Fruit fly (Drosophila melanogaster) whole organism, embryonic: ENCODE measurements around the gene ZnT63C.

Experiments
- Abd-B ChIP-seq: fragments of 200-800 bp; sonication (Bioruptor generic); optimal IDR thresholded peaks from 2 replicates; lab custom pipeline; 2018; ENCODE audit warnings: missing biosample characterization, mild to moderate bottlenecking, missing genetic modification characterization, moderate library complexity
- Ada2b ChIP-seq: fragments of 200-800 bp; sonication (Bioruptor generic); IDR thresholded peaks from 2 replicates; pipeline ENCODE4 v1.3.6; 2022; ENCODE audit warnings: missing biosample characterization, missing genetic modification characterization
- Antp ChIP-seq: fragments of 200-800 bp; sonication (Bioruptor generic); optimal IDR thresholded peaks from 3 replicates; lab custom pipeline; 2016; ENCODE audit warnings: missing biosample characterization, missing genetic modification characterization
- CG11093 ChIP-seq: fragments of 200-800 bp; sonication (Bioruptor generic); IDR thresholded peaks from 3 replicates; pipeline ENCODE4 v1.3.6; 2022; ENCODE audit warnings: missing biosample characterization, missing genetic modification characterization
- CG11696 ChIP-seq: fragments of 200-800 bp; sonication (Bioruptor generic); IDR thresholded peaks from 2 replicates; pipeline ENCODE4 v1.3.6; 2022; ENCODE audit warnings: missing biosample characterization, missing genetic modification characterization
- CG12769 ChIP-seq: fragments of 200-800 bp; sonication (Bioruptor generic); optimal IDR thresholded peaks from 2 replicates; lab custom pipeline; 2019; ENCODE audit warnings: missing biosample characterization, mild to moderate bottlenecking, missing genetic modification characterization, moderate library complexity
- CG12942 ChIP-seq: fragments of 200-800 bp; sonication (Bioruptor generic); optimal IDR thresholded peaks from 3 replicates; lab custom pipeline; 2016; ENCODE audit warnings: missing biosample characterization, missing genetic modification characterization
- CG13624 ChIP-seq: fragments of 200-800 bp; sonication (Bioruptor generic); optimal IDR thresholded peaks from 2 replicates; lab custom pipeline; 2016; ENCODE audit warnings: missing biosample characterization, missing genetic modification characterization
- CG14860 ChIP-seq: fragments of 200-800 bp; sonication (Bioruptor generic); IDR thresholded peaks from 3 replicates; pipeline ENCODE4 v1.3.6; 2022; ENCODE audit warnings: missing biosample characterization, missing genetic modification characterization; ENCODE audit not compliant: partially characterized antibody
- CG18011 ChIP-seq: fragments of 200-800 bp; sonication (Bioruptor generic); optimal IDR thresholded peaks from 2 replicates; lab custom pipeline; 2017; ENCODE audit warnings: missing biosample characterization, missing genetic modification characterization, mild to moderate bottlenecking, moderate library complexity, missing genotype
- CG31441 ChIP-seq: fragments of 200-800 bp; sonication (Bioruptor generic); IDR thresholded peaks from 2 replicates; pipeline ENCODE4 v1.3.6; 2022; ENCODE audit warnings: missing biosample characterization, missing genetic modification characterization
- CG3281 ChIP-seq: fragments of 200-800 bp; sonication (Bioruptor generic); optimal IDR thresholded peaks from 3 replicates; lab custom pipeline; 2017; ENCODE audit warnings: missing biosample characterization, mild to moderate bottlenecking, missing genetic modification characterization
- CG34422 ChIP-seq: fragments of 200-800 bp; sonication (Bioruptor generic); IDR thresholded peaks from 3 replicates; pipeline ENCODE4 v1.3.6; 2022; ENCODE audit warnings: missing biosample characterization, missing genetic modification characterization
- CG3847 ChIP-seq: fragments of 200-800 bp; sonication (Bioruptor generic); IDR thresholded peaks from 2 replicates; pipeline ENCODE4 v1.3.6; 2022; ENCODE audit warnings: missing biosample characterization, missing genetic modification characterization
- CG4282 ChIP-seq: fragments of 200-800 bp; sonication (Bioruptor generic); optimal IDR thresholded peaks from 2 replicates; lab custom pipeline; 2016; ENCODE audit warnings: missing biosample characterization, missing genetic modification characterization
- CG5953 ChIP-seq: fragments of 200-800 bp; sonication (Bioruptor generic); IDR thresholded peaks from 2 replicates; pipeline ENCODE4 v1.3.6; 2022; ENCODE audit warnings: missing biosample characterization, missing genetic modification characterization
- CG6791 ChIP-seq: fragments of 200-800 bp; sonication (Bioruptor generic); IDR thresholded peaks from 3 replicates; pipeline ENCODE4 v1.3.6; 2022; ENCODE audit warnings: missing biosample characterization, missing genetic modification characterization; ENCODE audit not compliant: partially characterized antibody
- CG7357 ChIP-seq: fragments of 200-800 bp; sonication (Bioruptor generic); IDR thresholded peaks from 3 replicates; pipeline ENCODE4 v1.3.6; 2022; ENCODE audit warnings: missing biosample characterization, missing genetic modification characterization
- CG7556 ChIP-seq: fragments of 200-800 bp; sonication (Bioruptor generic); optimal IDR thresholded peaks from 2 replicates; lab custom pipeline; 2017; ENCODE audit warnings: missing biosample characterization, mild to moderate bottlenecking, missing genetic modification characterization
- CG8281 ChIP-seq: fragments of 200-800 bp; sonication (Bioruptor generic); optimal IDR thresholded peaks from 2 replicates; lab custom pipeline; 2018; ENCODE audit warnings: missing biosample characterization, mild to moderate bottlenecking, missing genetic modification characterization, moderate library complexity
- Chrac-16 ChIP-seq: fragments of 200-800 bp; sonication (Bioruptor generic); optimal IDR thresholded peaks from 3 replicates; lab custom pipeline; 2016; ENCODE audit warnings: missing biosample characterization, missing genetic modification characterization
- CrebB ChIP-seq: fragments of 200-800 bp; sonication (Bioruptor generic); optimal IDR thresholded peaks from 3 replicates; lab custom pipeline; 2018; ENCODE audit warnings: missing biosample characterization, mild to moderate bottlenecking, missing genetic modification characterization
- D19A ChIP-seq: fragments of 200-800 bp; optimal IDR thresholded peaks from 3 replicates; lab custom pipeline; 2019; ENCODE audit warnings: missing biosample characterization, mild to moderate bottlenecking, missing genetic modification characterization, moderate library complexity
- Dll ChIP-seq: fragments of 200-800 bp; sonication (Bioruptor generic); IDR thresholded peaks from 4 replicates; pipeline ENCODE4 v1.3.6; 2022; ENCODE audit warnings: missing biosample characterization, missing genetic modification characterization; ENCODE audit not compliant: partially characterized antibody
- Doc2 ChIP-seq: fragments of 200-800 bp; sonication (Bioruptor generic); IDR thresholded peaks from 2 replicates; pipeline ENCODE4 v1.3.6; 2022; ENCODE audit warnings: missing biosample characterization, missing genetic modification characterization
- HLHmδ ChIP-seq: fragments of 200-800 bp; sonication (Bioruptor generic); optimal IDR thresholded peaks from 2 replicates; lab custom pipeline; 2018; ENCODE audit warnings: missing biosample characterization, mild to moderate bottlenecking, missing genetic modification characterization, moderate library complexity
- Hr3 ChIP-seq: fragments of 200-800 bp; sonication (Bioruptor generic); optimal IDR thresholded peaks from 3 replicates; lab custom pipeline; 2016; ENCODE audit warnings: missing biosample characterization, missing genetic modification characterization
- Hr78 ChIP-seq, 2 experiments: fragments of 200-800 bp in 1 of 2; fragments of >200 bp in 1 of 2; sonication (Bioruptor generic) in 1 of 2; optimal IDR thresholded peaks; 2 replicates each; lab custom pipeline; 2017 to 2019; ENCODE audit warnings: missing biosample characterization in 2 of 2, missing genetic modification characterization in 2 of 2, mild to moderate bottlenecking in 1 of 2, moderate library complexity in 1 of 2
- Hsf ChIP-seq: fragments of 200-800 bp; sonication (Bioruptor generic); optimal IDR thresholded peaks from 3 replicates; lab custom pipeline; 2016; ENCODE audit warnings: missing biosample characterization, missing genetic modification characterization
- Mes4 ChIP-seq: fragments of 200-800 bp; sonication (Bioruptor generic); optimal IDR thresholded peaks from 2 replicates; lab custom pipeline; 2016; ENCODE audit warnings: missing biosample characterization, missing genetic modification characterization
- Oaz ChIP-seq: fragments of 200-800 bp; sonication (Bioruptor generic); IDR thresholded peaks from 2 replicates; pipeline ENCODE4 v1.3.6; 2022; ENCODE audit warnings: missing biosample characterization, missing genetic modification characterization
- Ptx1 ChIP-seq: fragments of 200-800 bp; sonication (Bioruptor generic); IDR thresholded peaks from 2 replicates; pipeline ENCODE4 v1.3.6; 2022; ENCODE audit warnings: missing biosample characterization, missing genetic modification characterization
- TFAM ChIP-seq: fragments of 200-800 bp; sonication (Bioruptor generic); optimal IDR thresholded peaks from 2 replicates; lab custom pipeline; 2017; ENCODE audit warnings: missing biosample characterization, missing genetic modification characterization, inconsistent platforms
- ab ChIP-seq: fragments of 200-800 bp; sonication (Bioruptor generic); optimal IDR thresholded peaks from 2 replicates; lab custom pipeline; 2016; ENCODE audit warnings: missing biosample characterization, missing genetic modification characterization
- az2 ChIP-seq: fragments of 200-800 bp; sonication (Bioruptor generic); optimal IDR thresholded peaks from 3 replicates; lab custom pipeline; 2016; ENCODE audit warnings: missing biosample characterization, missing genetic modification characterization
- chinmo ChIP-seq: fragments of 200-800 bp; sonication (Bioruptor generic); IDR thresholded peaks from 4 replicates; pipeline ENCODE4 v1.3.6; 2022; ENCODE audit warnings: missing biosample characterization, missing genetic modification characterization; ENCODE audit not compliant: partially characterized antibody
- nerfin-1 ChIP-seq: fragments of 200-800 bp; sonication (Bioruptor generic); optimal IDR thresholded peaks from 3 replicates; lab custom pipeline; 2019; ENCODE audit warnings: missing biosample characterization, mild to moderate bottlenecking, missing genetic modification characterization, moderate library complexity
- nom ChIP-seq: fragments of 200-800 bp; sonication (Bioruptor generic); optimal IDR thresholded peaks from 2 replicates; lab custom pipeline; 2017; ENCODE audit warnings: missing biosample characterization, missing genetic modification characterization, mild to moderate bottlenecking, moderate library complexity, missing genetic modification reagents
- phol ChIP-seq: fragments of 200-800 bp; sonication (Bioruptor generic); optimal IDR thresholded peaks from 3 replicates; lab custom pipeline; 2018; ENCODE audit warnings: missing biosample characterization, mild to moderate bottlenecking, missing genetic modification characterization, moderate library complexity
- row ChIP-seq: fragments of 200-800 bp; sonication (Bioruptor generic); IDR thresholded peaks from 3 replicates; pipeline ENCODE4 v1.3.6; 2022; ENCODE audit warnings: missing biosample characterization, missing genetic modification characterization
- salm ChIP-seq: fragments of 200-800 bp; sonication (Bioruptor generic); optimal IDR thresholded peaks from 2 replicates; lab custom pipeline; 2018; ENCODE audit warnings: missing biosample characterization, mild to moderate bottlenecking, missing genetic modification characterization
- sens ChIP-seq: fragments of 200-800 bp; sonication (Bioruptor generic); peaks from one replicate; lab custom pipeline; 2016; ENCODE audit warnings: missing biosample characterization, missing genetic modification characterization
- seq ChIP-seq: fragments of 200-800 bp; sonication (Bioruptor generic); IDR thresholded peaks from 2 replicates; pipeline ENCODE4 v1.3.6; 2022; ENCODE audit warnings: missing biosample characterization, missing genetic modification characterization
- sob ChIP-seq: fragments of 200-800 bp; sonication (Bioruptor generic); IDR thresholded peaks from 2 replicates; pipeline ENCODE4 v1.3.6; 2022; ENCODE audit warnings: missing biosample characterization, missing genetic modification characterization
- ssp ChIP-seq: fragments of 200-800 bp; sonication (Bioruptor generic); IDR thresholded peaks from 2 replicates; pipeline ENCODE4 v1.3.6; 2022; ENCODE audit warnings: missing biosample characterization, missing genetic modification characterization
- sug ChIP-seq: fragments of 200-800 bp; optimal IDR thresholded peaks from 2 replicates; lab custom pipeline; 2019; ENCODE audit warnings: missing biosample characterization, mild to moderate bottlenecking, missing genetic modification characterization, moderate library complexity
- tna ChIP-seq: fragments of 200-800 bp; sonication (Bioruptor generic); IDR thresholded peaks from 2 replicates; pipeline ENCODE4 v1.3.6; 2022; ENCODE audit warnings: missing biosample characterization, missing genetic modification characterization; ENCODE audit not compliant: partially characterized antibody
- trem ChIP-seq: fragments of 200-800 bp; optimal IDR thresholded peaks from 3 replicates; lab custom pipeline; 2019; ENCODE audit warnings: missing biosample characterization, mild to moderate bottlenecking, missing genetic modification characterization, moderate library complexity
- twi ChIP-seq: fragments of 200-800 bp; optimal IDR thresholded peaks from 2 replicates; lab custom pipeline; 2019; ENCODE audit warnings: missing biosample characterization, mild to moderate bottlenecking, missing genetic modification characterization, moderate library complexity
- zen ChIP-seq: fragments of 200-800 bp; sonication (Bioruptor generic); optimal IDR thresholded peaks from 3 replicates; lab custom pipeline; 2018; ENCODE audit warnings: missing biosample characterization, mild to moderate bottlenecking, missing genetic modification characterization, moderate library complexity

The ZnT63C gene

DNA sequence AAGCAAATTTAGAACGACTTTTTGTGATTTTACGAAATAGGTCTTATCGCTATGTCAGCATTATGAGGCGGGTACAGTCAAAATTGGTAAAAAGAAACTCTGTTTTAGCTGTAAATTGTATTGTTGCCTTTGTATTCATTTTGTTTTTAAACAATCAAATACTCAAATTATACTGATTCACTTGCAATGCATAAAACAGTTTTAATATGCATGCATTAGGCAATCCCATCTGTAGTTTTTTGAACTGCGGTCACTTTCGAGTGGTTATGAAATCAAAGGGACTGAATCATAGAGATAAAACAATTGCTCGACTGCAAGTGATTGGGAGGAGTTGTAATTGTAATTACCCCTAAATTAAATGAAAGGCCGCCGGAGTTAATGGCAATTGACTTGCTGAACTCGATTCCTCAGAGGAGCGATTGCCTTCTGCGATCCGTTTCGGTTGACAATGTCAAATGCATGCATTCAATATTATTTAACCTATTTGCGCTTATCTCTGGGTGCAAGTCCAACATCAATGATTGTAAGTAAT lies 36.3 kb downstream of the ZnT63C start (continued):
- TF ChIP-seq D19A (tag; lab: Kevin White, UChicago) (no peak), Dll (GFP tag; lab: Robert Waterston, UW) (no peak), CG11696 (GFP tag; lab: Robert Waterston, UW) (no peak), trem (tag; lab: Kevin White, UChicago) (no peak), chinmo (GFP tag; lab: Robert Waterston, UW) (0 out of 4 replicates have a peak, but pooled peaks have one; percentile 17), twi (tag; lab: Kevin White, UChicago) (no peak), Chrac-16 (no peak), az2 (GFP tag; lab: Kevin White, UChicago) (no peak), Oaz (GFP tag; lab: Robert Waterston, UW) (no peak), sob (no peak), Mes4 (GFP tag; lab: Kevin White, UChicago) (no peak), tna (GFP tag; lab: Robert Waterston, UW) (no peak), zen (tag; lab: Kevin White, UChicago) (no peak), CG18011 (no peak), ab (GFP tag; lab: Kevin White, UChicago) (no peak), Abd-B (no peak), CG6791 (GFP tag; lab: Robert Waterston, UW) (no peak), CG14860 (GFP tag; lab: Robert Waterston, UW) (no peak), CG3847 (GFP tag; lab: Robert Waterston, UW) (no peak), CG13624 (no peak), Ada2b (no peak), Antp (GFP tag; lab: Kevin White, UChicago) (no peak), phol (tag; lab: Kevin White, UChicago) (no peak), CG5953 (GFP tag; lab: Robert Waterston, UW) (no peak), TFAM (no peak), CG12769 (tag; lab: Kevin White, UChicago) (peak; percentile 15), CG4282 (GFP tag; lab: Kevin White, UChicago) (no peak), CG11093 (GFP tag; lab: Robert Waterston, UW) (no peak), Doc2 (no peak)

- TF ChIP-seq Ptx1 (GFP tag; lab: Robert Waterston, UW): no peak
- TF ChIP-seq CG12942 (GFP tag; lab: Kevin White, UChicago): no peak
- no peak for TF ChIP-seq Hsf (GFP tag; lab: Kevin White, UChicago)
- no peak for TF ChIP-seq seq
- TF ChIP-seq tna (GFP tag; lab: Robert Waterston, UW): no peak
- no peak for TF ChIP-seq Hr78 (GFP tag; optimal IDR thresholded peaks at IDR 0.05; lab: Kevin White, UChicago)
- no peak for TF ChIP-seq D19A (tag; lab: Kevin White, UChicago)
- peak; percentile 19 for TF ChIP-seq nom
- 0 out of 3 replicates have a peak, but pooled peaks have one; percentile 5 for TF ChIP-seq row (GFP tag; lab: Robert Waterston, UW)
- no peak for TF ChIP-seq HLHmδ
- no peak for TF ChIP-seq CrebB
- no peak for TF ChIP-seq Hr3 (GFP tag; lab: Kevin White, UChicago)
- TF ChIP-seq CG7357: no peak
- no peak for TF ChIP-seq sug
- no peak for TF ChIP-seq CG3281 (GFP tag; lab: Kevin White, UChicago)
- TF ChIP-seq CG31441: no peak
- no peak for TF ChIP-seq ssp (GFP tag; lab: Robert Waterston, UW)
- peak; percentile 9 for TF ChIP-seq sens (GFP tag; lab: Kevin White, UChicago)
- TF ChIP-seq CG34422 (GFP tag; lab: Robert Waterston, UW): no peak
- no peak for TF ChIP-seq CG7556 (GFP tag; lab: Kevin White, UChicago)
- no peak for TF ChIP-seq salm (tag; lab: Kevin White, UChicago)
- no peak for TF ChIP-seq nerfin-1 (tag; lab: Kevin White, UChicago)
- TF ChIP-seq CG8281: no peak
These were observed 38.9 kb downstream of the ZnT63C start for dm6 chr3L:3342307-3342940.
